Fruit fly (Drosophila melanogaster): Measurements from ENCODE around the gene yip2.

yip2 gene

dm6 chr2L:9915011-9915850, at the start of gene yip2 (continued):
- TF ChIP-seq Sry-δ (GFP tag; optimal IDR thresholded peaks at IDR 0.05) (no peak), CG13287 (GFP tag; IDR thresholded peaks at IDR 0.05; ENCODE audit: partially characterized antibody) (peak; percentile 66), D19B (GFP tag; optimal IDR thresholded peaks at IDR 0.05) (peak; percentile 40), CG8281 (tag; optimal IDR thresholded peaks at IDR 0.05) (no peak), Dfd (GFP tag; optimal IDR thresholded peaks at IDR 0.05) (no peak), Ravus (GFP tag; IDR thresholded peaks at IDR 0.05) (no peak), ase (GFP tag; IDR thresholded peaks at IDR 0.05) (peak; percentile 49; the same call in 1 of the 3 replicates), HLH4C (GFP tag; IDR thresholded peaks at IDR 0.05; ENCODE audit: partially characterized antibody) (no peak), CG30431 (GFP tag; optimal IDR thresholded peaks at IDR 0.05) (no peak), stwl (tag; optimal IDR thresholded peaks at IDR 0.05) (no peak), CG11560 (tag; IDR thresholded peaks at IDR 0.05) (no peak), trh (GFP tag; optimal IDR thresholded peaks at IDR 0.05) (no peak), CG17802 (tag; optimal IDR thresholded peaks at IDR 0.05) (no peak), Atf-2 (GFP tag; optimal IDR thresholded peaks at IDR 0.05) (no peak), CG15269 (tag; optimal IDR thresholded peaks at IDR 0.05) (peak; percentile 72), CG14965 (GFP tag; optimal IDR thresholded peaks at IDR 0.05; ENCODE audit: borderline replicate concordance) (no peak), Usf (GFP tag; optimal IDR thresholded peaks at IDR 0.05) (peak; percentile 0), Xrp1 (GFP tag; IDR thresholded peaks at IDR 0.05) (peak; percentile 53; the same call in 1 of the 2 replicates), CG6683 (GFP tag; optimal IDR thresholded peaks at IDR 0.05) (peak; percentile 36), bowl (GFP tag; IDR thresholded peaks at IDR 0.05) (no peak; the same call in 1 of the 2 replicates), Tbp (GFP tag; optimal IDR thresholded peaks at IDR 0.05) (no peak), gce (GFP tag; IDR thresholded peaks at IDR 0.05) (peak; percentile 64; the same call in 1 of the 3 replicates), insv (GFP tag; optimal IDR thresholded peaks at IDR 0.05) (no peak), CG10209 (GFP tag; optimal IDR thresholded peaks at IDR 0.05) (peak; percentile 51), Hr51 (GFP tag; optimal IDR thresholded peaks at IDR 0.05) (peak; percentile 20 to 77), CG11695 (GFP tag; IDR thresholded peaks at IDR 0.05) (peak; percentile 63), amos (GFP tag; IDR thresholded peaks at IDR 0.05; ENCODE audit: partially characterized antibody) (no peak; the same call in 1 of the 2 replicates), ATbp (GFP tag; optimal IDR thresholded peaks at IDR 0.05) (peak; percentile 44), Stat92E (GFP tag; optimal IDR thresholded peaks at IDR 0.05) (no peak), br (optimal IDR thresholded peaks at IDR 0.05) (no peak), crc (GFP tag; optimal IDR thresholded peaks at IDR 0.05) (no peak), Chrac-16 (GFP tag; optimal IDR thresholded peaks at IDR 0.05) (peak; percentile 25), CG4617 (GFP tag; optimal IDR thresholded peaks at IDR 0.05; ENCODE audit: borderline replicate concordance) (no peak), sim (GFP tag; IDR thresholded peaks at IDR 0.05) (no peak), D (optimal IDR thresholded peaks at IDR 0.05) (no peak), D (GFP tag; optimal IDR thresholded peaks at IDR 0.05) (no peak), CG5180 (GFP tag; optimal IDR thresholded peaks at IDR 0.05) (peak; percentile 29), Six4 (GFP tag; optimal IDR thresholded peaks at IDR 0.05) (no peak), cato (GFP tag; optimal IDR thresholded peaks at IDR 0.05; ENCODE audit: borderline replicate concordance) (no peak), gro (GFP tag; optimal IDR thresholded peaks at IDR 0.05) (peak; percentile 8), CG5953 (GFP tag; IDR thresholded peaks at IDR 0.05) (no peak), jigr1 (GFP tag; IDR thresholded peaks at IDR 0.05) (no peak), Neu2 (GFP tag; optimal IDR thresholded peaks at IDR 0.05; ENCODE audit: borderline replicate concordance) (no peak), Hr78 (GFP tag; optimal IDR thresholded peaks at IDR 0.05) (peak in 1 of 2 experiments; percentile 33), Rx (GFP tag; IDR thresholded peaks at IDR 0.05) (no peak), dati (GFP tag; IDR thresholded peaks at IDR 0.05) (peak; percentile 40; the same call in 1 of the 2 replicates), al (GFP tag; IDR thresholded peaks at IDR 0.05) (no peak; the same call in 1 of the 2 replicates), shn (GFP tag; optimal IDR thresholded peaks at IDR 0.05) (peak; percentile 60), Ets65A (GFP tag) (peak; percentile 26)

All from whole organism, embryonic.